Worm (Caenorhabditis elegans) whole organism, midembryonic: ENCODE results near the gene col-75.
A peak's percentile ranks its signal among the peaks of the same experiment; 100 is the strongest.

Experiments
- T22C8.4 ChIP-seq: fragments of 200-800 bp; sonication (Bioruptor generic); IDR thresholded peaks from 2 replicates; pipeline ENCODE4 v1.3.6; 2022; ENCODE audit warnings: missing genetic modification characterization, missing compliant biosample characterization
- cog-1 ChIP-seq: sonication (generic microtip); optimal IDR thresholded peaks from 2 replicates; lab custom pipeline; 2016; ENCODE audit warnings: missing genetic modification characterization, missing compliant biosample characterization
- flt-1 ChIP-seq: fragments of 200-800 bp; sonication (Bioruptor generic); IDR thresholded peaks from 2 replicates; pipeline ENCODE4 v1.3.6; 2022; ENCODE audit warnings: missing genetic modification characterization, missing compliant biosample characterization
- klf-2 ChIP-seq: fragments of 200-800 bp; sonication (Bioruptor generic); conservative IDR thresholded peaks from 2 replicates; pipeline ENCODE4 v1.3.6; 2022; ENCODE audit warnings: missing genetic modification reagents, missing genetic modification characterization, missing compliant biosample characterization
- med-1 ChIP-seq: sonication (generic microtip); optimal IDR thresholded peaks from 2 replicates; lab custom pipeline; 2017; ENCODE audit warnings: missing genetic modification characterization, mild to moderate bottlenecking, missing compliant biosample characterization, antibody characterized with exemption, missing genetic modification reagents; ENCODE audit not compliant: insufficient read depth
- ref-1 ChIP-seq: fragments of 200-800 bp; sonication (Bioruptor generic); conservative IDR thresholded peaks from 2 replicates; pipeline ENCODE4 v1.3.6; 2022; ENCODE audit warnings: missing genetic modification reagents, missing genetic modification characterization, missing compliant biosample characterization
- tab-1 ChIP-seq: fragments of 200-800 bp; sonication (Bioruptor generic); IDR thresholded peaks from 2 replicates; pipeline ENCODE4 v1.3.6; 2022; ENCODE audit warnings: missing genetic modification characterization, missing compliant biosample characterization
- ztf-23 ChIP-seq: fragments of 200-800 bp; sonication (Bioruptor generic); IDR thresholded peaks from 2 replicates; pipeline ENCODE4 v1.3.6; 2022; ENCODE audit warnings: missing genetic modification reagents, missing genetic modification characterization, missing compliant biosample characterization
- ztf-29 ChIP-seq: fragments of 200-800 bp; sonication (Bioruptor generic); IDR thresholded peaks from 2 replicates; pipeline ENCODE4 v1.3.6; 2022; ENCODE audit warnings: missing genetic modification reagents, missing genetic modification characterization, missing compliant biosample characterization

The col-75 gene

DNA sequence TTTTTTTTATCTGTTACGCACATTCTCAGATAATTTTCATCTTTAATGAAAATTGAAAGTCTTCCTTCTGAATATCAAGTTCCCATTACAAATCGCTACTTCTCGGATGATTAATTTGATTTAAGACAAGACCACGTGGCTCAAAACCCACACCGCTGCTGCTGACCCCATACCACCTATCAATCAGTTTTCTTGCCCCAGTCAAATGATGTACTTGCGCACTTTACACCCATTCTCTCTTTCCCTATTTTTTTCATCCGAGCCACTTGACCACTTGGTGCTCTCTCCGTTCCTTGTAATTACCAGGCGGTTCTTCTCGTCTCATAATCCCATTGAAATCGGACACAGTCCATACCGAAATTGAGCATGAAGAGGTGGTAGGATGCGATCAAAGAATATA is 32.1 kb upstream of the col-75 start:
- TF ChIP-seq T22C8.4 (GFP tag; lab: Robert Waterston, UW): no peak
- TF ChIP-seq ref-1 (GFP tag; lab: Robert Waterston, UW): no peak
- TF ChIP-seq klf-2: no peak
- TF ChIP-seq med-1: no peak

DNA sequence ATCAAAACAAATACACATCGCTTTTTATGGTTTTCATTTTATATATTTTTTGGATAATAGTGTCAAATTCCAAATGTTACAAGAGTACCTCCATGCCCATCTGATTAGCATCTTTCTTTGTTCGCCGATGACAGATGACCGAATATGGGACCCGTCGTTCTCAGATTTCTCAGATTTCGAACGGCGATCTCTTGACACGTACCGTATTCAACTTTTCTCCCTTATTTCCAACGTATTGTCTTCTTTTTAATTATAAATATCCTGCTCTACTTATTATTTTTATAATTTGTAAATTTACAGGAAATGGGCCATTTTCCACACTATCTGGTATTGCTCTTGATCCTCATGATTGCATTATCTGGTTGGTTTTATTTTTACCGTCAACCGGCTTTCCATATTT is 27.7 kb upstream of the col-75 start, which contains the start of gene zig-10:
Gene zig-10, plus strand, starts transcription at position 301 of the 400 bp plus-strand sequence.
- no peak for TF ChIP-seq ztf-29 (GFP tag; lab: Robert Waterston, UW)
- TF ChIP-seq ref-1 (GFP tag; lab: Robert Waterston, UW): no peak
- TF ChIP-seq med-1: no peak
- TF ChIP-seq flt-1 (GFP tag; lab: Robert Waterston, UW): no peak
- TF ChIP-seq T22C8.4 (GFP tag; lab: Robert Waterston, UW): no peak
- no peak for TF ChIP-seq klf-2
- TF ChIP-seq tab-1 (GFP tag; lab: Robert Waterston, UW): no peak
- TF ChIP-seq cog-1 (tag; lab: Kevin White, UChicago): no peak
- no peak for TF ChIP-seq ztf-23 (GFP tag; lab: Robert Waterston, UW)

ce11 chrII:6401649-6402048 is 24.4 kb upstream of the col-75 start, which contains the start of gene btb-2:
Gene btb-2 (plus strand): TSS chrII:6401949.
- TF ChIP-seq tab-1 (GFP tag; lab: Robert Waterston, UW) (no peak), cog-1 (tag; lab: Kevin White, UChicago) (no peak), ref-1 (GFP tag; lab: Robert Waterston, UW) (no peak), flt-1 (GFP tag; lab: Robert Waterston, UW) (no peak), med-1 (no peak), T22C8.4 (GFP tag; lab: Robert Waterston, UW) (no peak), klf-2 (no peak)

- no peak for TF ChIP-seq ztf-29 (GFP tag; lab: Robert Waterston, UW)
- TF ChIP-seq klf-2: no peak
- TF ChIP-seq T22C8.4 (GFP tag; lab: Robert Waterston, UW): no peak
- no peak for TF ChIP-seq tab-1 (GFP tag; lab: Robert Waterston, UW)
- TF ChIP-seq flt-1 (GFP tag; lab: Robert Waterston, UW): no peak
- TF ChIP-seq ztf-23 (GFP tag; lab: Robert Waterston, UW): no peak
- TF ChIP-seq med-1: no peak
- TF ChIP-seq cog-1 (tag; lab: Kevin White, UChicago): no peak
- no peak for TF ChIP-seq ref-1 (GFP tag; lab: Robert Waterston, UW)
Observed at ce11 chrII:6403233-6403632, 22.9 kb upstream of the col-75 start, which contains the start of gene T25D10.1. Gene T25D10.1 (plus strand): TSS chrII:6403401.

DNA sequence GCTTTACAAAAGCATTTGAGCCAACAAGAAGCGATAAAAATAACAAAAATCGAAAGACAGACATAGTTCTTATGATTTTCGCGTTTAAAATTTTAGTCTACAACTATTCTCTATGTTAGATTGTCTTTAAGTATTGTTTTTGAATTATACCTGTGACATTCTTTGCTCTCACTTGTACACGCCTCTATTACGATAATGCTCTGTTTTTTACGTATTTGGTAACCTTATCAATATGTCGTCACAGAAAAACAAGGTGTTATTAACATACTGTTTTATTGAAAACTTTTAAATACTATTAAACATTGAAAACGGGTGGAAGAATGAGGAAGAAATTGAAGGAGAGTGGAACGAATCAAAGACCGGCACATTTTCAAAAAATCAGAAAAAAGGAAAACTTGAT is 18.8 kb upstream of the col-75 start, which contains the start of gene spp-11:
Gene spp-11, minus strand, starts transcription at position 101 of the 400 bp plus-strand sequence.
- no peak for TF ChIP-seq med-1
- TF ChIP-seq flt-1 (GFP tag; lab: Robert Waterston, UW): no peak
- TF ChIP-seq ztf-29 (GFP tag; lab: Robert Waterston, UW): no peak
- no peak for TF ChIP-seq klf-2
- TF ChIP-seq ref-1 (GFP tag; lab: Robert Waterston, UW): no peak
- TF ChIP-seq cog-1 (tag; lab: Kevin White, UChicago): no peak
- TF ChIP-seq ztf-23 (GFP tag; lab: Robert Waterston, UW): no peak
- no peak for TF ChIP-seq T22C8.4 (GFP tag; lab: Robert Waterston, UW)
- no peak for TF ChIP-seq tab-1 (GFP tag; lab: Robert Waterston, UW)

- no peak for TF ChIP-seq klf-2
- TF ChIP-seq ztf-23 (GFP tag; lab: Robert Waterston, UW): peak; percentile 33; the same call in 1 of the 2 replicates
- 0 out of 2 replicates have a peak, but pooled peaks have one; percentile 47 for TF ChIP-seq ztf-29 (GFP tag; lab: Robert Waterston, UW)
- TF ChIP-seq ref-1 (GFP tag; lab: Robert Waterston, UW): no peak
- TF ChIP-seq T22C8.4 (GFP tag; lab: Robert Waterston, UW): no peak
Observed at ce11 chrII:6409098-6409497, 17.0 kb upstream of the col-75 start.

DNA sequence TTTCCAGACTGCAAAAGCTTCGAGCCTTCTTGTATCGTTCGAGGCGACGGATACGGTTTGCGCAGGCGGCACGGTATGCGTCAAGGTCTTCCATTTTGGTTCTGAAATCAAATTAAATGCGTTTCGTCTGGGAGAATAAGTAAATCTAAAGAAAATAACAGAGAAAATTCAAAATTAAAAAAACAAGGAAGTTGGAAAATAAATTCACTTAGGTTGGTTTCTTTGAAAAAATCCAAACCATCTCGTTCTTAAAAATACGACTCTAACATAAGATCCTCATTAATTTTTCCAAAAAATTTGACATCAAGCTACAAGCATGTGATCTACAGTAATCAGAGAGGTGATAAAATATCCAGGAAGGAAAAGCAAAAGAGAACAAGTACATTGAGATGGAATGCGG is 15.9 kb upstream of the col-75 start, which contains the start of gene T25D10.4:
Gene T25D10.4, minus strand, starts transcription at position 101 of the 400 bp plus-strand sequence.
- TF ChIP-seq ztf-29 (GFP tag; lab: Robert Waterston, UW) (no peak), med-1 (no peak), cog-1 (tag; lab: Kevin White, UChicago) (no peak), T22C8.4 (GFP tag; lab: Robert Waterston, UW) (no peak), ztf-23 (GFP tag; lab: Robert Waterston, UW) (no peak), klf-2 (no peak), ref-1 (GFP tag; lab: Robert Waterston, UW) (no peak), tab-1 (GFP tag; lab: Robert Waterston, UW) (no peak), flt-1 (GFP tag; lab: Robert Waterston, UW) (no peak)

ce11 chrII:6411660-6412451 is 14.2 kb upstream of the col-75 start:
- 0 out of 2 replicates have a peak, but pooled peaks have one; percentile 49 for TF ChIP-seq flt-1 (GFP tag; lab: Robert Waterston, UW)
- TF ChIP-seq ref-1 (GFP tag; lab: Robert Waterston, UW): no peak
- 0 out of 2 replicates have a peak, but pooled peaks have one; percentile 53 for TF ChIP-seq tab-1 (GFP tag; lab: Robert Waterston, UW)

DNA sequence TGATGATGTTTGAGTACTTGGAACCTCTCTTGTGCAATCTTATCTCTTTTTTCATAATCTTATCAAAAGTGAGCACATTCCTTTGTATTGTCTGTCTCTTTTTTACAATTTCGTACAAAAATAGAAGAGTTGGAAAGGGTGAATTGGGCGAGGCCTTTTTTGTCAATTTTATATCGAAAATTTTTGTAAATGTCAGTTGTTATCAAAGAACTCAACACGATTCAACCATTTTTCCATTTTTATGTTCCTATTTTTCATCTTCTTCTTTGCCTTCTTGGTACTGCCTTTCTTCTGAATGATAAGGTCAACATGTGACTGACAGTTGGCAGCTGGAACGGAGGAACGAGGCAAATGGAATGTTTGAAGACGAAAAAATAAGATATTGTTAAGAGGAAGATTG is 12.3 kb upstream of the col-75 start:
- TF ChIP-seq flt-1 (GFP tag; lab: Robert Waterston, UW) (no peak), tab-1 (GFP tag; lab: Robert Waterston, UW) (no peak), klf-2 (no peak), ref-1 (GFP tag; lab: Robert Waterston, UW) (no peak), T22C8.4 (GFP tag; lab: Robert Waterston, UW) (no peak), cog-1 (tag; lab: Kevin White, UChicago) (no peak), med-1 (no peak), ztf-29 (GFP tag; lab: Robert Waterston, UW) (no peak), ztf-23 (GFP tag; lab: Robert Waterston, UW) (no peak)
